Worm (Caenorhabditis elegans) whole organism, L2 larva: ENCODE measurements around the gene srx-68.

Source experiments
- Y55F3AM.14 ChIP-seq: fragments of 200-800 bp; sonication (Bioruptor generic); optimal IDR thresholded peaks from 2 replicates; lab custom pipeline; 2018; ENCODE audit warnings: mild to moderate bottlenecking, missing genetic modification characterization, missing compliant biosample characterization
- ZK546.5 ChIP-seq: sonication (generic microtip); optimal IDR thresholded peaks from 2 replicates; lab custom pipeline; 2017; ENCODE audit warnings: missing biosample characterization, missing genetic modification characterization
- aly-2 ChIP-seq: fragments of 150-350 bp; optimal IDR thresholded peaks from 2 replicates; lab custom pipeline; 2014; ENCODE audit warnings: missing biosample characterization, missing genetic modification characterization
- ama-1 ChIP-seq: fragments of 150-350 bp; optimal IDR thresholded peaks from 2 replicates; lab custom pipeline; 2018; ENCODE audit warnings: inconsistent platforms
- egl-27 ChIP-seq: sonication (generic microtip); optimal IDR thresholded peaks from 3 replicates; lab custom pipeline; 2017; ENCODE audit warnings: missing biosample characterization, missing genetic modification reagents, missing genetic modification characterization
- nhr-23 ChIP-seq: fragments of 150-350 bp; optimal IDR thresholded peaks from 2 replicates; lab custom pipeline; 2014; ENCODE audit warnings: missing biosample characterization, missing genetic modification reagents, missing genetic modification characterization
- nhr-77 ChIP-seq: fragments of 150-350 bp; optimal IDR thresholded peaks from 2 replicates; lab custom pipeline; 2014; ENCODE audit warnings: missing biosample characterization, missing genetic modification characterization
- skn-1 ChIP-seq: sonication (generic microtip); optimal IDR thresholded peaks from 2 replicates; lab custom pipeline; 2017; ENCODE audit warnings: missing biosample characterization, missing genetic modification characterization
- sma-9 ChIP-seq, 2 experiments: fragments of 150-350 bp in 1 of 2; sonication (generic microtip) in 1 of 2; optimal IDR thresholded peaks; 2 replicates each; lab custom pipeline; 2014 to 2016; ENCODE audit warnings: missing genetic modification characterization in 2 of 2, mild to moderate bottlenecking in 1 of 2, missing biosample characterization in 1 of 2, missing compliant biosample characterization in 1 of 2, missing genetic modification reagents in 1 of 2, moderate library complexity in 1 of 2
- unc-39 ChIP-seq: fragments of 150-350 bp; optimal IDR thresholded peaks from 2 replicates; lab custom pipeline; 2014; ENCODE audit warnings: missing biosample characterization, missing genetic modification characterization
- unc-62 ChIP-seq: fragments of 150-350 bp; optimal IDR thresholded peaks from 2 replicates; lab custom pipeline; 2014; ENCODE audit warnings: missing biosample characterization, missing genetic modification reagents, missing genetic modification characterization
- ztf-11 ChIP-seq: sonication (generic microtip); optimal IDR thresholded peaks from 2 replicates; lab custom pipeline; 2017; ENCODE audit warnings: missing biosample characterization, missing genetic modification characterization

DNA sequence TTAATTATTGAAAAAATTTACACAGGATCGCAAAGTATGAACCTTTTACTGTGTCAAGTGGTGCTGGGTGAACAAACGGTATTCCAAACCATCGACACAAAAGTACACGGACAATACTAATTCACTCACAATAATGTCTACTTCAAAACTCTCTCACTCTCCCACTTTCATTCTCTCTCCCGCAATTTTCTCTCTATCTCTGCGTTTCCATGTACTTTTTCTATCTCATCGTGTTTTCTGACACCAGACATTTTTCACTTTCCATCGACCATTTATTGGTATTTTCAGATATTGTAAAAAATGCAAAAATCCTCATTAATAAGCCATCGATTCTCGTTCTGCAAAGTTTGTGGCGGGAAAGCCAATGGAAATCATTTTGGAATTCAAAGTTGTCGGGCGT, 6.7 kb upstream of the srx-68 start, which contains the start of gene nhr-156:
- TF ChIP-seq unc-39 (tag; lab: Kevin White, UChicago) (no peak), egl-27 (no peak), ztf-11 (no peak), sma-9 (GFP tag; optimal IDR thresholded peaks at IDR 0.05; lab: Kevin White, UChicago) (no peak), sma-9 (tag; optimal IDR thresholded peaks at IDR 0.05; lab: Kevin White, UChicago) (no peak), unc-62 (GFP tag; lab: Kevin White, UChicago) (no peak), skn-1 (tag; lab: Kevin White, UChicago) (no peak), ZK546.5 (tag; lab: Kevin White, UChicago) (no peak), ama-1 (lab: Kevin White, UChicago) (no peak), Y55F3AM.14 (GFP tag; lab: Kevin White, UChicago) (no peak), aly-2 (tag; lab: Kevin White, UChicago) (no peak), nhr-77 (tag; lab: Kevin White, UChicago) (no peak), nhr-23 (tag; lab: Kevin White, UChicago) (no peak)
